Fruit fly (Drosophila melanogaster) whole organism, embryonic: Measurements from ENCODE around the gene CG14395.

ENCODE experiments used
- Aef1 ChIP-seq: fragments of 200-800 bp; sonication (Bioruptor generic); IDR thresholded peaks from 3 replicates; pipeline ENCODE4 v1.3.6; 2022; ENCODE audit warnings: missing biosample characterization, missing genetic modification characterization
- C15 ChIP-seq: fragments of 200-800 bp; sonication (Bioruptor generic); IDR thresholded peaks from 3 replicates; pipeline ENCODE4 v1.3.6; 2022; ENCODE audit warnings: missing biosample characterization, missing genetic modification characterization
- CG10209 ChIP-seq: fragments of 200-800 bp; sonication (Bioruptor generic); optimal IDR thresholded peaks from 3 replicates; lab custom pipeline; 2017; ENCODE audit warnings: missing biosample characterization, mild to moderate bottlenecking, missing genetic modification characterization, missing genetic modification reagents
- CG10431 ChIP-seq: fragments of 200-800 bp; sonication (Bioruptor generic); optimal IDR thresholded peaks from 3 replicates; lab custom pipeline; 2018; ENCODE audit warnings: missing biosample characterization, mild to moderate bottlenecking, missing genetic modification characterization
- CG12769 ChIP-seq: fragments of 200-800 bp; sonication (Bioruptor generic); optimal IDR thresholded peaks from 2 replicates; lab custom pipeline; 2019; ENCODE audit warnings: missing biosample characterization, mild to moderate bottlenecking, missing genetic modification characterization, moderate library complexity
- CG14965 ChIP-seq: fragments of 200-800 bp; sonication (Bioruptor generic); optimal IDR thresholded peaks from 2 replicates; lab custom pipeline; 2016; ENCODE audit warnings: missing biosample characterization, missing genetic modification characterization, borderline replicate concordance
- CG15011 ChIP-seq: fragments of 200-800 bp; sonication (Bioruptor generic); optimal IDR thresholded peaks from 3 replicates; lab custom pipeline; 2018; ENCODE audit warnings: missing biosample characterization, mild to moderate bottlenecking, missing genetic modification characterization
- CG1603 ChIP-seq: fragments of 200-800 bp; sonication (Bioruptor generic); optimal IDR thresholded peaks from 2 replicates; lab custom pipeline; 2019; ENCODE audit warnings: missing biosample characterization, mild to moderate bottlenecking, missing genetic modification characterization, moderate library complexity
- CG16813 ChIP-seq: fragments of 200-800 bp; sonication (Bioruptor generic); IDR thresholded peaks from 3 replicates; pipeline ENCODE4 v1.3.6; 2022; ENCODE audit warnings: missing biosample characterization, missing genetic modification characterization; ENCODE audit not compliant: partially characterized antibody
- CG17385 ChIP-seq: fragments of 200-800 bp; sonication (Bioruptor generic); optimal IDR thresholded peaks from 3 replicates; lab custom pipeline; 2018; ENCODE audit warnings: missing biosample characterization, mild to moderate bottlenecking, missing genetic modification characterization
- CG17612 ChIP-seq: fragments of 200-800 bp; sonication (Bioruptor generic); IDR thresholded peaks from 2 replicates; pipeline ENCODE4 v1.3.6; 2022; ENCODE audit warnings: missing biosample characterization, missing genetic modification characterization
- CG17829 ChIP-seq: fragments of 200-800 bp; optimal IDR thresholded peaks from 2 replicates; lab custom pipeline; 2019; ENCODE audit warnings: missing biosample characterization, mild to moderate bottlenecking, missing genetic modification characterization, moderate library complexity
- CG30020 ChIP-seq: fragments of 200-800 bp; optimal IDR thresholded peaks from 2 replicates; lab custom pipeline; 2019; ENCODE audit warnings: missing biosample characterization, mild to moderate bottlenecking, missing genetic modification characterization, moderate library complexity
- CG33213 ChIP-seq: fragments of 200-800 bp; sonication (Bioruptor generic); optimal IDR thresholded peaks from 3 replicates; lab custom pipeline; 2016; ENCODE audit warnings: missing biosample characterization, missing genetic modification characterization
- CG34422 ChIP-seq: fragments of 200-800 bp; sonication (Bioruptor generic); IDR thresholded peaks from 3 replicates; pipeline ENCODE4 v1.3.6; 2022; ENCODE audit warnings: missing biosample characterization, missing genetic modification characterization
- CG3726 ChIP-seq: fragments of 200-800 bp; sonication (Bioruptor generic); IDR thresholded peaks from 3 replicates; pipeline ENCODE4, ENCODE4 v1.3.6; 2022; ENCODE audit warnings: missing biosample characterization, missing genetic modification characterization
- CG3838 ChIP-seq: fragments of 200-800 bp; sonication (Bioruptor generic); optimal IDR thresholded peaks from 3 replicates; lab custom pipeline; 2016; ENCODE audit warnings: missing biosample characterization, missing genetic modification characterization
- CG4404 ChIP-seq: fragments of 200-800 bp; sonication (Bioruptor generic); IDR thresholded peaks from 2 replicates; pipeline ENCODE4 v1.3.6; 2022; ENCODE audit warnings: missing biosample characterization, missing genetic modification characterization
- CG4617 ChIP-seq: fragments of 200-800 bp; sonication (Bioruptor generic); optimal IDR thresholded peaks from 3 replicates; lab custom pipeline; 2016; ENCODE audit warnings: missing biosample characterization, missing genetic modification characterization, borderline replicate concordance
- CG8765 ChIP-seq: fragments of 200-800 bp; sonication (Bioruptor generic); IDR thresholded peaks from 2 replicates; pipeline ENCODE4 v1.3.6; 2022; ENCODE audit warnings: missing biosample characterization, missing genetic modification characterization
- CG9437 ChIP-seq: fragments of 200-800 bp; sonication (Bioruptor generic); optimal IDR thresholded peaks from 2 replicates; lab custom pipeline; 2018; ENCODE audit warnings: missing biosample characterization, mild to moderate bottlenecking, missing genetic modification characterization
- CG9932 ChIP-seq: fragments of 200-800 bp; sonication (Bioruptor generic); IDR thresholded peaks from 2 replicates; pipeline ENCODE4 v1.3.6; 2022; ENCODE audit warnings: missing biosample characterization, missing genetic modification characterization
- D19A ChIP-seq: fragments of 200-800 bp; optimal IDR thresholded peaks from 3 replicates; lab custom pipeline; 2019; ENCODE audit warnings: missing biosample characterization, mild to moderate bottlenecking, missing genetic modification characterization, moderate library complexity
- Doc2 ChIP-seq: fragments of 200-800 bp; sonication (Bioruptor generic); IDR thresholded peaks from 2 replicates; pipeline ENCODE4 v1.3.6; 2022; ENCODE audit warnings: missing biosample characterization, missing genetic modification characterization
- ERR ChIP-seq: fragments of 200-800 bp; sonication (Bioruptor generic); optimal IDR thresholded peaks from 2 replicates; lab custom pipeline; 2016; ENCODE audit warnings: missing biosample characterization, missing genetic modification characterization
- Hr39 ChIP-seq: fragments of >200 bp; optimal IDR thresholded peaks from 2 replicates; lab custom pipeline; 2017
- Med ChIP-seq: fragments of 200-800 bp; sonication (Bioruptor generic); peaks from one replicate; lab custom pipeline; 2016; ENCODE audit warnings: missing biosample characterization, missing genetic modification characterization, mild to moderate bottlenecking, inconsistent platforms, moderate library complexity
- Opbp ChIP-seq: fragments of 200-800 bp; sonication (Bioruptor generic); IDR thresholded peaks from 3 replicates; pipeline ENCODE4 v1.3.6; 2022; ENCODE audit warnings: missing biosample characterization, missing genetic modification characterization; ENCODE audit not compliant: partially characterized antibody
- Pdp1 ChIP-seq, 2 experiments: fragments of 200-800 bp; sonication (Bioruptor generic); optimal IDR thresholded peaks; 3 replicates each; lab custom pipeline; 2016; ENCODE audit warnings: missing biosample characterization in 2 of 2, missing genetic modification characterization in 2 of 2, mild to moderate bottlenecking in 1 of 2, moderate library complexity in 1 of 2
- Tbp ChIP-seq: fragments of >200 bp; optimal IDR thresholded peaks from 2 replicates; lab custom pipeline; 2018; ENCODE audit warnings: missing biosample characterization, missing genetic modification characterization
- Xrp1 ChIP-seq: fragments of 200-800 bp; sonication (Bioruptor generic); IDR thresholded peaks from 2 replicates; pipeline ENCODE4 v1.3.6; 2022; ENCODE audit warnings: missing biosample characterization, missing genetic modification characterization
- abd-A ChIP-seq: fragments of 200-800 bp; sonication (Bioruptor generic); optimal IDR thresholded peaks from 3 replicates; lab custom pipeline; 2019; ENCODE audit warnings: missing biosample characterization, mild to moderate bottlenecking, missing genetic modification characterization, moderate library complexity
- ems ChIP-seq: fragments of 200-800 bp; sonication (Bioruptor generic); optimal IDR thresholded peaks from 3 replicates; lab custom pipeline; 2016; ENCODE audit warnings: missing biosample characterization, missing genetic modification characterization
- fd64A ChIP-seq: fragments of 200-800 bp; sonication (Bioruptor generic); optimal IDR thresholded peaks from 3 replicates; lab custom pipeline; 2018; ENCODE audit warnings: missing biosample characterization, mild to moderate bottlenecking, missing genetic modification characterization
- insv ChIP-seq, 2 experiments: fragments of 200-800 bp; sonication (Bioruptor generic); optimal IDR thresholded peaks; 3 replicates each; lab custom pipeline; 2016 to 2018; ENCODE audit warnings: missing biosample characterization in 2 of 2, missing genetic modification characterization in 2 of 2
- mam ChIP-seq: fragments of 200-800 bp; sonication (Bioruptor generic); optimal IDR thresholded peaks from 3 replicates; lab custom pipeline; 2016; ENCODE audit warnings: missing biosample characterization, missing genetic modification characterization
- oc ChIP-seq: fragments of 200-800 bp; sonication (Bioruptor generic); optimal IDR thresholded peaks from 2 replicates; lab custom pipeline; 2018; ENCODE audit warnings: missing biosample characterization, mild to moderate bottlenecking, missing genetic modification characterization, moderate library complexity
- psq ChIP-seq: fragments of 200-800 bp; sonication (Bioruptor generic); optimal IDR thresholded peaks from 2 replicates; lab custom pipeline; 2017; ENCODE audit warnings: missing biosample characterization, missing genetic modification characterization
- pum ChIP-seq: fragments of 200-800 bp; sonication (Bioruptor generic); optimal IDR thresholded peaks from 2 replicates; lab custom pipeline; 2016; ENCODE audit warnings: missing biosample characterization, missing genetic modification characterization
- row ChIP-seq: fragments of 200-800 bp; sonication (Bioruptor generic); IDR thresholded peaks from 3 replicates; pipeline ENCODE4 v1.3.6; 2022; ENCODE audit warnings: missing biosample characterization, missing genetic modification characterization
- salm ChIP-seq: fragments of 200-800 bp; sonication (Bioruptor generic); optimal IDR thresholded peaks from 2 replicates; lab custom pipeline; 2018; ENCODE audit warnings: missing biosample characterization, mild to moderate bottlenecking, missing genetic modification characterization
- sens ChIP-seq: fragments of 200-800 bp; sonication (Bioruptor generic); peaks from one replicate; lab custom pipeline; 2016; ENCODE audit warnings: missing biosample characterization, missing genetic modification characterization
- sim ChIP-seq: fragments of 200-800 bp; sonication (Bioruptor generic); IDR thresholded peaks from 2 replicates; pipeline ENCODE4 v1.3.6; 2022; ENCODE audit warnings: missing biosample characterization, missing genetic modification characterization
- stc ChIP-seq: fragments of 200-800 bp; sonication (Bioruptor generic); IDR thresholded peaks from 2 replicates; pipeline ENCODE4 v1.3.6; 2022; ENCODE audit warnings: missing biosample characterization, missing genetic modification characterization
- stwl ChIP-seq: fragments of 200-800 bp; sonication (Bioruptor generic); optimal IDR thresholded peaks from 3 replicates; lab custom pipeline; 2018; ENCODE audit warnings: missing biosample characterization, mild to moderate bottlenecking, missing genetic modification characterization, moderate library complexity
- tll ChIP-seq, 2 experiments: fragments of 200-800 bp in 1 of 2; fragments of >200 bp in 1 of 2; sonication (Bioruptor generic) in 1 of 2; optimal IDR thresholded peaks; 2 replicates each; lab custom pipeline; 2017 to 2019; ENCODE audit warnings: missing biosample characterization in 2 of 2, missing genetic modification characterization in 2 of 2, mild to moderate bottlenecking in 1 of 2, moderate library complexity in 1 of 2
- z ChIP-seq: fragments of 200-800 bp; sonication (Bioruptor generic); IDR thresholded peaks from 3 replicates; pipeline ENCODE4 v1.3.6; 2022; ENCODE audit warnings: missing biosample characterization, missing genetic modification characterization

The CG14395 gene

dm6 chr3R:12649099-12650029, 13.3 kb upstream of the CG14395 start (continued):
- TF ChIP-seq CG3838 (GFP tag; lab: Kevin White, UChicago) (no peak), sim (GFP tag; lab: Robert Waterston, UW) (no peak), Opbp (GFP tag; lab: Robert Waterston, UW) (0 out of 3 replicates have a peak, but pooled peaks have one; percentile 12), stwl (tag; lab: Kevin White, UChicago) (no peak), tll (GFP tag; optimal IDR thresholded peaks at IDR 0.05; lab: Kevin White, UChicago) (no peak), ems (no peak), CG9932 (GFP tag; lab: Robert Waterston, UW) (no peak), Med (GFP tag; lab: Kevin White, UChicago) (peak; percentile 40), D19A (tag; lab: Kevin White, UChicago) (no peak), CG12769 (tag; lab: Kevin White, UChicago) (peak; percentile 30), CG9437 (GFP tag; lab: Kevin White, UChicago) (no peak), salm (tag; lab: Kevin White, UChicago) (no peak), pum (GFP tag; lab: Kevin White, UChicago) (no peak), z (no peak), psq (GFP tag; lab: Kevin White, UChicago) (no peak), insv (GFP tag; optimal IDR thresholded peaks at IDR 0.05; lab: Kevin White, UChicago) (no peak), fd64A (GFP tag; lab: Kevin White, UChicago) (peak; percentile 51), CG17385 (GFP tag; lab: Kevin White, UChicago) (no peak), abd-A (tag; lab: Kevin White, UChicago) (peak; percentile 90), CG17612 (GFP tag; lab: Robert Waterston, UW) (no peak), CG4617 (GFP tag; lab: Kevin White, UChicago) (no peak), CG4404 (GFP tag; lab: Robert Waterston, UW) (no peak), CG33213 (GFP tag; lab: Kevin White, UChicago) (no peak), CG8765 (GFP tag; lab: Robert Waterston, UW) (no peak), oc (tag; lab: Kevin White, UChicago) (peak; percentile 35), CG3726 (GFP tag; lab: Robert Waterston, UW) (no peak), CG17829 (peak; percentile 2), CG10209 (GFP tag; lab: Kevin White, UChicago) (no peak), CG34422 (GFP tag; lab: Robert Waterston, UW) (no peak), CG10431 (GFP tag; lab: Kevin White, UChicago) (no peak), sens (GFP tag; lab: Kevin White, UChicago) (peak; percentile 24), CG15011 (GFP tag; lab: Kevin White, UChicago) (no peak), stc (GFP tag; lab: Robert Waterston, UW) (no peak), Aef1 (GFP tag; lab: Robert Waterston, UW) (no peak), CG16813 (0 out of 3 replicates have a peak, but pooled peaks have one; percentile 14), Pdp1 (GFP tag; optimal IDR thresholded peaks at IDR 0.05; lab: Kevin White, UChicago) (no peak), mam (GFP tag; lab: Kevin White, UChicago) (no peak), C15 (GFP tag; lab: Robert Waterston, UW) (no peak), Tbp (GFP tag; lab: Kevin White, UChicago) (no peak), Doc2 (GFP tag; lab: Robert Waterston, UW) (no peak), row (GFP tag; lab: Robert Waterston, UW) (no peak), Xrp1 (GFP tag; lab: Robert Waterston, UW) (no peak), Hr39 (lab: Kevin White, UChicago) (no peak), ERR (GFP tag; lab: Kevin White, UChicago) (no peak), CG14965 (GFP tag; lab: Kevin White, UChicago) (no peak), CG1603 (no peak), CG30020 (tag; lab: Kevin White, UChicago) (no peak)
